Fruit fly (Drosophila melanogaster) whole organism, embryonic: Measurements from ENCODE around the gene neb.

Experiments used
- Awh ChIP-seq: fragments of 200-800 bp; sonication (Bioruptor generic); IDR thresholded peaks from 2 replicates; pipeline ENCODE4, ENCODE4 v1.3.6; 2022; ENCODE audit warnings: missing biosample characterization, missing genetic modification characterization
- Bgb ChIP-seq: fragments of 200-800 bp; sonication (Bioruptor generic); IDR thresholded peaks from 2 replicates; pipeline ENCODE4 v1.3.6; 2022; ENCODE audit warnings: missing biosample characterization, missing genetic modification characterization; ENCODE audit not compliant: partially characterized antibody
- CG10959 ChIP-seq: fragments of 200-800 bp; sonication (Bioruptor generic); IDR thresholded peaks from 2 replicates; pipeline ENCODE4 v1.3.6; 2022; ENCODE audit warnings: missing biosample characterization, missing genetic modification characterization
- CG11504 ChIP-seq: fragments of 200-800 bp; sonication (Bioruptor generic); optimal IDR thresholded peaks from 3 replicates; lab custom pipeline; 2019; ENCODE audit warnings: missing biosample characterization, mild to moderate bottlenecking, missing genetic modification characterization, moderate library complexity
- CG12071 ChIP-seq: fragments of 200-800 bp; sonication (Bioruptor generic); optimal IDR thresholded peaks from 3 replicates; lab custom pipeline; 2018; ENCODE audit warnings: missing biosample characterization, mild to moderate bottlenecking, missing genetic modification characterization
- CG13624 ChIP-seq: fragments of 200-800 bp; sonication (Bioruptor generic); optimal IDR thresholded peaks from 2 replicates; lab custom pipeline; 2016; ENCODE audit warnings: missing biosample characterization, missing genetic modification characterization
- CG13775 ChIP-seq: fragments of 200-800 bp; sonication (Bioruptor generic); optimal IDR thresholded peaks from 3 replicates; lab custom pipeline; 2017; ENCODE audit warnings: missing biosample characterization, mild to moderate bottlenecking, missing genetic modification characterization
- CG13894 ChIP-seq: fragments of 200-800 bp; sonication (Bioruptor generic); optimal IDR thresholded peaks from 3 replicates; lab custom pipeline; 2018; ENCODE audit warnings: missing biosample characterization, mild to moderate bottlenecking, missing genetic modification characterization, moderate library complexity
- CG1603 ChIP-seq: fragments of 200-800 bp; sonication (Bioruptor generic); optimal IDR thresholded peaks from 2 replicates; lab custom pipeline; 2019; ENCODE audit warnings: missing biosample characterization, mild to moderate bottlenecking, missing genetic modification characterization, moderate library complexity
- CG18262 ChIP-seq: fragments of 200-800 bp; optimal IDR thresholded peaks from 3 replicates; lab custom pipeline; 2019; ENCODE audit warnings: missing biosample characterization, mild to moderate bottlenecking, missing genetic modification characterization, moderate library complexity
- CG2712 ChIP-seq: fragments of 200-800 bp; optimal IDR thresholded peaks from 3 replicates; lab custom pipeline; 2019; ENCODE audit warnings: missing biosample characterization, mild to moderate bottlenecking, missing genetic modification characterization, moderate library complexity
- CG34224 ChIP-seq: fragments of 200-800 bp; sonication (Bioruptor generic); IDR thresholded peaks from 3 replicates; pipeline ENCODE4 v1.3.6; 2022; ENCODE audit warnings: missing biosample characterization, missing genetic modification characterization; ENCODE audit not compliant: partially characterized antibody
- CG4424 ChIP-seq: fragments of 200-800 bp; sonication (Bioruptor generic); optimal IDR thresholded peaks from 3 replicates; lab custom pipeline; 2016; ENCODE audit warnings: missing biosample characterization, missing genetic modification characterization
- CG5245 ChIP-seq: fragments of 200-800 bp; sonication (Bioruptor generic); optimal IDR thresholded peaks from 3 replicates; lab custom pipeline; 2016; ENCODE audit warnings: missing biosample characterization, missing genetic modification characterization
- CG5953 ChIP-seq: fragments of 200-800 bp; sonication (Bioruptor generic); IDR thresholded peaks from 2 replicates; pipeline ENCODE4 v1.3.6; 2022; ENCODE audit warnings: missing biosample characterization, missing genetic modification characterization
- CG6654 ChIP-seq: fragments of 200-800 bp; sonication (Bioruptor generic); optimal IDR thresholded peaks from 2 replicates; lab custom pipeline; 2017; ENCODE audit warnings: missing biosample characterization, mild to moderate bottlenecking, missing genetic modification characterization
- CG6854 ChIP-seq: fragments of 200-800 bp; sonication (Bioruptor generic); optimal IDR thresholded peaks from 3 replicates; lab custom pipeline; 2017; ENCODE audit warnings: missing biosample characterization, mild to moderate bottlenecking, missing genetic modification characterization
- CG8290 ChIP-seq, 3 experiments: fragments of 200-800 bp; sonication (Bioruptor generic); optimal IDR thresholded peaks; 2 replicates each; lab custom pipeline; 2016 to 2019; ENCODE audit warnings: missing biosample characterization in 3 of 3, missing genetic modification characterization in 3 of 3, mild to moderate bottlenecking in 2 of 3, moderate library complexity in 1 of 3
- CG9437 ChIP-seq: fragments of 200-800 bp; sonication (Bioruptor generic); optimal IDR thresholded peaks from 2 replicates; lab custom pipeline; 2018; ENCODE audit warnings: missing biosample characterization, mild to moderate bottlenecking, missing genetic modification characterization
- D19B ChIP-seq: fragments of 200-800 bp; sonication (Bioruptor generic); optimal IDR thresholded peaks from 2 replicates; lab custom pipeline; 2017; ENCODE audit warnings: missing biosample characterization, mild to moderate bottlenecking, missing genetic modification characterization
- Fer1 ChIP-seq: fragments of 200-800 bp; sonication (Bioruptor generic); optimal IDR thresholded peaks from 2 replicates; lab custom pipeline; 2017; ENCODE audit warnings: missing biosample characterization, mild to moderate bottlenecking, missing genetic modification characterization
- HLHmδ ChIP-seq: fragments of 200-800 bp; sonication (Bioruptor generic); optimal IDR thresholded peaks from 2 replicates; lab custom pipeline; 2018; ENCODE audit warnings: missing biosample characterization, mild to moderate bottlenecking, missing genetic modification characterization, moderate library complexity
- Hand ChIP-seq: fragments of 200-800 bp; sonication (Bioruptor generic); optimal IDR thresholded peaks from 2 replicates; lab custom pipeline; 2017; ENCODE audit warnings: mild to moderate bottlenecking, missing biosample characterization, missing genetic modification reagents, missing genetic modification characterization
- Hr3 ChIP-seq: fragments of 200-800 bp; sonication (Bioruptor generic); optimal IDR thresholded peaks from 3 replicates; lab custom pipeline; 2016; ENCODE audit warnings: missing biosample characterization, missing genetic modification characterization
- Hsf ChIP-seq: fragments of 200-800 bp; sonication (Bioruptor generic); optimal IDR thresholded peaks from 3 replicates; lab custom pipeline; 2016; ENCODE audit warnings: missing biosample characterization, missing genetic modification characterization
- MBD-R2 ChIP-seq: fragments of 200-800 bp; sonication (Bioruptor generic); IDR thresholded peaks from 2 replicates; pipeline ENCODE4 v1.3.6; 2022; ENCODE audit warnings: missing biosample characterization, missing genetic modification characterization
- NK7.1 ChIP-seq: fragments of 200-800 bp; sonication (Bioruptor generic); optimal IDR thresholded peaks from 3 replicates; lab custom pipeline; 2016; ENCODE audit warnings: missing biosample characterization, missing genetic modification characterization
- Nf-YC ChIP-seq: fragments of 200-800 bp; optimal IDR thresholded peaks from 3 replicates; lab custom pipeline; 2019; ENCODE audit warnings: missing biosample characterization, mild to moderate bottlenecking, missing genetic modification characterization, moderate library complexity
- PHDP ChIP-seq: fragments of 200-800 bp; sonication (Bioruptor generic); optimal IDR thresholded peaks from 3 replicates; lab custom pipeline; 2018; ENCODE audit warnings: missing biosample characterization, mild to moderate bottlenecking, missing genetic modification characterization, moderate library complexity
- Sox100B ChIP-seq: fragments of 200-800 bp; sonication (Bioruptor generic); optimal IDR thresholded peaks from 3 replicates; lab custom pipeline; 2018; ENCODE audit warnings: missing biosample characterization, mild to moderate bottlenecking, missing genetic modification characterization
- TFAM ChIP-seq: fragments of 200-800 bp; sonication (Bioruptor generic); optimal IDR thresholded peaks from 2 replicates; lab custom pipeline; 2017; ENCODE audit warnings: missing biosample characterization, missing genetic modification characterization, inconsistent platforms
- ac ChIP-seq: fragments of 200-800 bp; sonication (Bioruptor generic); optimal IDR thresholded peaks from 3 replicates; lab custom pipeline; 2017; ENCODE audit warnings: missing biosample characterization, mild to moderate bottlenecking, missing genetic modification characterization
- chn ChIP-seq: fragments of 200-800 bp; sonication (Bioruptor generic); optimal IDR thresholded peaks from 2 replicates; lab custom pipeline; 2016; ENCODE audit warnings: missing biosample characterization, missing genetic modification characterization
- ind ChIP-seq: fragments of 200-800 bp; sonication (Bioruptor generic); optimal IDR thresholded peaks from 3 replicates; lab custom pipeline; 2016; ENCODE audit warnings: missing biosample characterization, missing genetic modification characterization
- knrl ChIP-seq: fragments of 200-800 bp; sonication (Bioruptor generic); IDR thresholded peaks from 3 replicates; pipeline ENCODE4 v1.3.6; 2022; ENCODE audit warnings: missing biosample characterization, missing genetic modification characterization; ENCODE audit not compliant: partially characterized antibody
- lbe ChIP-seq: fragments of 200-800 bp; sonication (Bioruptor generic); optimal IDR thresholded peaks from 2 replicates; lab custom pipeline; 2016; ENCODE audit warnings: missing biosample characterization, mild to moderate bottlenecking, missing genetic modification characterization
- lmd ChIP-seq: fragments of 200-800 bp; sonication (Bioruptor generic); IDR thresholded peaks from 2 replicates; pipeline ENCODE4 v1.3.6; 2022; ENCODE audit warnings: missing biosample characterization, missing genetic modification characterization
- luna ChIP-seq: fragments of 200-800 bp; sonication (Bioruptor generic); optimal IDR thresholded peaks from 2 replicates; lab custom pipeline; 2016; ENCODE audit warnings: missing biosample characterization, missing genetic modification characterization
- ranshi ChIP-seq: fragments of 200-800 bp; sonication (Bioruptor generic); IDR thresholded peaks from 2 replicates; pipeline ENCODE4 v1.3.6; 2022; ENCODE audit warnings: missing biosample characterization, missing genetic modification characterization
- sc ChIP-seq, 3 experiments: fragments of >200 bp in 2 of 3; fragments of 200-800 bp in 1 of 3; sonication (Bioruptor generic) in 1 of 3; optimal IDR thresholded peaks; 2 replicates in 2 of 3; 3 replicates in 1 of 3; lab custom pipeline; 2017; ENCODE audit warnings: mild to moderate bottlenecking in 1 of 3, missing biosample characterization in 1 of 3, missing genetic modification characterization in 1 of 3, missing genetic modification reagents in 1 of 3
- slp2 ChIP-seq: fragments of 200-800 bp; sonication (Bioruptor generic); optimal IDR thresholded peaks from 2 replicates; lab custom pipeline; 2016; ENCODE audit warnings: missing biosample characterization, missing genetic modification characterization
- sna ChIP-seq: fragments of 200-800 bp; sonication (Bioruptor generic); IDR thresholded peaks from 2 replicates; pipeline ENCODE4 v1.3.6; 2022; ENCODE audit warnings: missing biosample characterization, missing genetic modification characterization; ENCODE audit not compliant: partially characterized antibody
- trem ChIP-seq: fragments of 200-800 bp; optimal IDR thresholded peaks from 3 replicates; lab custom pipeline; 2019; ENCODE audit warnings: missing biosample characterization, mild to moderate bottlenecking, missing genetic modification characterization, moderate library complexity
- tup ChIP-seq: fragments of 200-800 bp; sonication (Bioruptor generic); optimal IDR thresholded peaks from 2 replicates; lab custom pipeline; 2016; ENCODE audit warnings: missing biosample characterization, mild to moderate bottlenecking, missing genetic modification characterization, moderate library complexity
- usp ChIP-seq: fragments of >200 bp; optimal IDR thresholded peaks from 2 replicates; lab custom pipeline; 2017; ENCODE audit warnings: missing biosample characterization, missing genetic modification characterization
- wdn ChIP-seq: fragments of 200-800 bp; sonication (Bioruptor generic); IDR thresholded peaks from 2 replicates; pipeline ENCODE4 v1.3.6; 2022; ENCODE audit warnings: missing biosample characterization, missing genetic modification characterization
- zen2 ChIP-seq: fragments of 200-800 bp; sonication (Bioruptor generic); IDR thresholded peaks from 3 replicates; pipeline ENCODE4 v1.3.6; 2022; ENCODE audit warnings: missing biosample characterization, missing genetic modification characterization; ENCODE audit not compliant: partially characterized antibody
- zf30C ChIP-seq: fragments of 200-800 bp; sonication (Bioruptor generic); optimal IDR thresholded peaks from 3 replicates; lab custom pipeline; 2018; ENCODE audit warnings: missing biosample characterization, mild to moderate bottlenecking, missing genetic modification characterization

Gene neb

dm6 chr2L:20098194-20098593, 22.6 kb downstream of the neb start (continued):
- TF ChIP-seq Awh (GFP tag; lab: Robert Waterston, UW) (no peak), lbe (no peak), Hand (GFP tag; lab: Kevin White, UChicago) (no peak), Bgb (GFP tag; lab: Robert Waterston, UW) (no peak; the same call in 1 of the 2 replicates), CG9437 (GFP tag; lab: Kevin White, UChicago) (no peak), Sox100B (no peak), wdn (no peak), knrl (GFP tag; lab: Robert Waterston, UW) (no peak), NK7.1 (GFP tag; lab: Kevin White, UChicago) (no peak), sc (optimal IDR thresholded peaks at IDR 0.05; lab: Kevin White, UChicago) (no peak), sc (GFP tag; optimal IDR thresholded peaks at IDR 0.05; lab: Kevin White, UChicago) (no peak), trem (tag; lab: Kevin White, UChicago) (peak; percentile 23), MBD-R2 (GFP tag; lab: Robert Waterston, UW) (no peak), CG5953 (GFP tag; lab: Robert Waterston, UW) (no peak), CG2712 (no peak), slp2 (GFP tag; lab: Kevin White, UChicago) (no peak), CG18262 (no peak), Hsf (no peak), HLHmδ (GFP tag; lab: Kevin White, UChicago) (no peak), ind (GFP tag; lab: Kevin White, UChicago) (no peak), D19B (GFP tag; lab: Kevin White, UChicago) (no peak), CG5245 (GFP tag; lab: Kevin White, UChicago) (no peak), CG1603 (tag; lab: Kevin White, UChicago) (peak; percentile 37), CG13624 (GFP tag; lab: Kevin White, UChicago) (no peak), CG8290 (GFP tag; optimal IDR thresholded peaks at IDR 0.05; lab: Kevin White, UChicago) (peak; percentile 27), CG8290 (tag; optimal IDR thresholded peaks at IDR 0.05; lab: Kevin White, UChicago) (peak in 1 of 2 experiments; percentile 53), PHDP (tag; lab: Kevin White, UChicago) (no peak), luna (GFP tag; lab: Kevin White, UChicago) (no peak), CG6654 (GFP tag; lab: Kevin White, UChicago) (no peak), TFAM (GFP tag; lab: Kevin White, UChicago) (no peak), Fer1 (GFP tag; lab: Kevin White, UChicago) (no peak), CG34224 (GFP tag; lab: Robert Waterston, UW) (0 out of 3 replicates have a peak, but pooled peaks have one; percentile 1), zf30C (no peak)

DNA sequence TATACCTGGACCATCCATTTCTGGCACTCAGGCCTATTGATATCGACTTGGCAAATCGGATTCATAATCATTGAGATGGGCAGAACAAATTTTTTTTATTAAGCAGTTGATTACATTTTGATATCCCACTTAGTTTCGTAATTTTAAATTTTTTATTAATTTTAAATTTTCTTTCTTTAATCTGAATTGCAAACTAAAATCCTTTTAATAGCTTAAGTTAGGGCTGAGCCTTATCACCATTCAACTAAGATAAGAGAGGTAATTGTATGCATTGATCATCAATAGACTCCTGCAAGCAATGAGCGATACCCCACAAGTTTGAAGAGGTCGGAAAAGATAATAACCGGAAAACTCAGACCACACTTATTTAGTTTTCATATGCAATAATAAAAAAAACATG, 28.5 kb downstream of the neb start, which contains the start of gene CG13970:
CG13970 (minus strand) TSS at position 101 of the 400 bp plus-strand sequence.
- TF ChIP-seq lmd (GFP tag; lab: Robert Waterston, UW): no peak
- no peak for TF ChIP-seq Nf-YC (tag; lab: Kevin White, UChicago)
- no peak for TF ChIP-seq CG4424 (GFP tag; lab: Kevin White, UChicago)
- TF ChIP-seq CG13775 (GFP tag; lab: Kevin White, UChicago): no peak
- TF ChIP-seq CG13894 (tag; lab: Kevin White, UChicago): no peak
- TF ChIP-seq CG12071 (GFP tag; lab: Kevin White, UChicago): no peak
- TF ChIP-seq sna (GFP tag; lab: Robert Waterston, UW): no peak
- TF ChIP-seq zen2: no peak
- TF ChIP-seq CG11504 (tag; lab: Kevin White, UChicago): no peak
- no peak for TF ChIP-seq ind (GFP tag; lab: Kevin White, UChicago)
- no peak for TF ChIP-seq Hr3 (GFP tag; lab: Kevin White, UChicago)
- TF ChIP-seq MBD-R2 (GFP tag; lab: Robert Waterston, UW): no peak
- TF ChIP-seq CG10959 (GFP tag; lab: Robert Waterston, UW): no peak
- TF ChIP-seq chn (GFP tag; lab: Kevin White, UChicago): no peak
- TF ChIP-seq ranshi (GFP tag; lab: Robert Waterston, UW): no peak
- TF ChIP-seq usp: no peak
- TF ChIP-seq ac (GFP tag; lab: Kevin White, UChicago): no peak
- no peak for TF ChIP-seq CG6854 (GFP tag; lab: Kevin White, UChicago)
- TF ChIP-seq tup (GFP tag; lab: Kevin White, UChicago): no peak
